In the genomic region with DNA sequence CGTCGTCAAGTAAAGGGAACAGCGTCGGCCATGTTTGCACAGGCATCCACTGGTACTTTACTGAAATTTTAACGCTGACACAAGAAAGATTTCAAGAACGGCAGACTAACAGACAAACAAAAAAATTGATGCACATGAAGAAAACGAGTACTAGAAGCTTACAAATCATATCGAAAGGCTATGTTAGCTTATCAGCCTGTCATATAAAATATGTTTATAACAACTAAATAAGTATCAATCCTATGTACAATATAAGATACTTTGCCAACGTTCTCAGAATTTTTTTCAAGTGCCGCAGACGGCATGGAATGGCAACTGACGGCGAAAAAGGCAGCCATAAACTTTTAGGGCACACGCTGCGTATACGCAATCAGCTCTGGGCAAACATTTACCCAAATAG, we compare ENCODE assay signal across 2 fruit fly cellular contexts.
A peak's percentile ranks its signal among the peaks of the same experiment; 100 is the strongest.
TF ChIP-seq lines count a peak whose summit lies in the region.

No protein-coding gene starts in this region.

- no peak for TF ChIP-seq CTCF in whole organism, embryonic (GFP tag; optimal IDR thresholded peaks at IDR 0.05; lab: Kevin White, UChicago)

TF ChIP-seq in whole organism, embryonic, 481 proteins besides CTCF, POLR2A, EP300 and RAD21 (continues in another document):
- TF ChIP-seq Aef1 (GFP tag; IDR thresholded peaks at IDR 0.05; lab: Robert Waterston, UW) (no peak), CG15696 (tag; optimal IDR thresholded peaks at IDR 0.05; lab: Kevin White, UChicago) (no peak), chif (GFP tag; optimal IDR thresholded peaks at IDR 0.05; lab: Kevin White, UChicago) (no peak), gro (GFP tag; optimal IDR thresholded peaks at IDR 0.05; lab: Kevin White, UChicago) (no peak), danr (GFP tag; IDR thresholded peaks at IDR 0.05; lab: Robert Waterston, UW) (no peak), croc (GFP tag; conservative IDR thresholded peaks at IDR 0.05; lab: Robert Waterston, UW) (no peak), cwo (GFP tag; optimal IDR thresholded peaks at IDR 0.05; lab: Kevin White, UChicago) (peak; percentile 3), CG32532 (GFP tag; IDR thresholded peaks at IDR 0.05; lab: Robert Waterston, UW) (peak; percentile 13; the same call in 1 of the 2 replicates), NFAT (GFP tag; IDR thresholded peaks at IDR 0.05; lab: Robert Waterston, UW) (no peak), tin (GFP tag; optimal IDR thresholded peaks at IDR 0.05; lab: Kevin White, UChicago) (no peak), Asciz (GFP tag; optimal IDR thresholded peaks at IDR 0.05; lab: Kevin White, UChicago) (no peak), MBD-R2 (GFP tag; IDR thresholded peaks at IDR 0.05; lab: Robert Waterston, UW) (no peak), cad (GFP tag; optimal IDR thresholded peaks at IDR 0.05; lab: Kevin White, UChicago) (no peak), row (GFP tag; IDR thresholded peaks at IDR 0.05; lab: Robert Waterston, UW) (no peak; the same call in 2 of the 3 replicates), eve (GFP tag; optimal IDR thresholded peaks at IDR 0.05; lab: Kevin White, UChicago) (no peak), CG7372 (GFP tag; IDR thresholded peaks at IDR 0.05; lab: Robert Waterston, UW) (peak; percentile 24; the same call in 1 of the 2 replicates), amos (GFP tag; IDR thresholded peaks at IDR 0.05; lab: Robert Waterston, UW; ENCODE audit: partially characterized antibody) (no peak), ase (GFP tag; IDR thresholded peaks at IDR 0.05; lab: Robert Waterston, UW) (no peak), wor (GFP tag; IDR thresholded peaks at IDR 0.05; lab: Robert Waterston, UW) (0 out of 2 replicates have a peak, but pooled peaks have one; percentile 10), CG4617 (GFP tag; optimal IDR thresholded peaks at IDR 0.05; lab: Kevin White, UChicago; ENCODE audit: borderline replicate concordance) (no peak), CG14050 (GFP tag; IDR thresholded peaks at IDR 0.05; lab: Robert Waterston, UW) (no peak), CG7839 (tag; optimal IDR thresholded peaks at IDR 0.05; lab: Kevin White, UChicago) (peak; percentile 19), her (GFP tag; optimal IDR thresholded peaks at IDR 0.05; lab: Kevin White, UChicago) (no peak), Atf-2 (GFP tag; optimal IDR thresholded peaks at IDR 0.05; lab: Kevin White, UChicago) (no peak), CG6813 (GFP tag; optimal IDR thresholded peaks at IDR 0.05; lab: Kevin White, UChicago) (no peak), CG2678 (tag; optimal IDR thresholded peaks at IDR 0.05; lab: Kevin White, UChicago) (peak; percentile 30), ssp (GFP tag; IDR thresholded peaks at IDR 0.05; lab: Robert Waterston, UW) (no peak), Fer1 (GFP tag; optimal IDR thresholded peaks at IDR 0.05; lab: Kevin White, UChicago) (peak; percentile 5), Hr51 (GFP tag; optimal IDR thresholded peaks at IDR 0.05; lab: Kevin White, UChicago) (peak in 1 of 2 experiments; percentile 15), abd-A (tag; optimal IDR thresholded peaks at IDR 0.05; lab: Kevin White, UChicago) (peak; percentile 31), Neu2 (GFP tag; optimal IDR thresholded peaks at IDR 0.05; lab: Kevin White, UChicago; ENCODE audit: borderline replicate concordance) (no peak), CG15269 (tag; optimal IDR thresholded peaks at IDR 0.05; lab: Kevin White, UChicago) (peak; percentile 23), CG32767 (GFP tag; IDR thresholded peaks at IDR 0.05; lab: Robert Waterston, UW) (no peak), CG14710 (tag; optimal IDR thresholded peaks at IDR 0.05; lab: Kevin White, UChicago) (no peak), Sox102F (GFP tag; optimal IDR thresholded peaks at IDR 0.05; lab: Kevin White, UChicago) (peak; percentile 22), CG2120 (GFP tag; optimal IDR thresholded peaks at IDR 0.05; lab: Kevin White, UChicago) (peak; percentile 46), Rx (GFP tag; IDR thresholded peaks at IDR 0.05; lab: Robert Waterston, UW) (no peak), CG14667 (GFP tag; IDR thresholded peaks at IDR 0.05; lab: Robert Waterston, UW) (no peak), CG3281 (GFP tag; optimal IDR thresholded peaks at IDR 0.05; lab: Kevin White, UChicago) (peak; percentile 16), ftz-f1 (GFP tag; optimal IDR thresholded peaks at IDR 0.05; lab: Kevin White, UChicago) (no peak), lilli (GFP tag; optimal IDR thresholded peaks at IDR 0.05; lab: Kevin White, UChicago) (peak; percentile 19), hb (GFP tag; IDR thresholded peaks at IDR 0.05; lab: Robert Waterston, UW; ENCODE audit: partially characterized antibody) (no peak), Med (GFP tag; lab: Kevin White, UChicago) (peak; percentile 52)

TF ChIP-seq in whole organism, prepupa, 60 proteins besides CTCF, POLR2A, EP300 and RAD21:
- TF ChIP-seq fkh (GFP tag; optimal IDR thresholded peaks at IDR 0.05; lab: Kevin White, UChicago) (peak; percentile 3), svp (GFP tag; lab: Kevin White, UChicago) (peak; percentile 56), Eip78C (GFP tag; lab: Kevin White, UChicago) (no peak)
